Fruit fly (Drosophila melanogaster) whole organism: Measurements from ENCODE around the gene Pax.

Source experiments
- CG8478 ChIP-seq: fragments of >200 bp; optimal IDR thresholded peaks from 2 replicates; lab custom pipeline; 2018; ENCODE audit warnings: inconsistent platforms
- Dll ChIP-seq: fragments of >200 bp; optimal IDR thresholded peaks from 2 replicates; lab custom pipeline; 2017
- EcR ChIP-seq, 2 experiments: fragments of >200 bp; optimal IDR thresholded peaks; 2 replicates each; lab custom pipeline; 2017; ENCODE audit warnings: missing biosample characterization in 2 of 2, missing genetic modification characterization in 2 of 2, missing genetic modification reagents in 2 of 2
- pan ChIP-seq: fragments of >200 bp; optimal IDR thresholded peaks from 2 replicates; lab custom pipeline; 2017
- psq ChIP-seq: fragments of >200 bp; optimal IDR thresholded peaks from 2 replicates; lab custom pipeline; 2017
- usp ChIP-seq: fragments of >200 bp; optimal IDR thresholded peaks from 2 replicates; lab custom pipeline; 2017; ENCODE audit warnings: missing biosample characterization, missing genetic modification characterization, mixed read lengths

The Pax gene

dm6 chr2L:19362734-19363363 lies 63.5 kb downstream of the Pax start, which contains the start of gene dnt:
dnt (minus strand) TSS chr2L:19363227.
- no peak for TF ChIP-seq CG8478 (lab: Kevin White, UChicago)
- peak; percentile 15 for TF ChIP-seq Dll (lab: Kevin White, UChicago)
- no peak for TF ChIP-seq usp
- no peak for TF ChIP-seq EcR (GFP tag; optimal IDR thresholded peaks at IDR 0.05; lab: Kevin White, UChicago)
- TF ChIP-seq pan (lab: Kevin White, UChicago), result no peak

dm6 chr2L:19361632-19362142 lies 64.7 kb downstream of the Pax start:
- TF ChIP-seq pan (lab: Kevin White, UChicago), result no peak
- TF ChIP-seq psq (lab: Kevin White, UChicago), result no peak
- no peak for TF ChIP-seq Dll (lab: Kevin White, UChicago)
- TF ChIP-seq usp, result no peak
- no peak for TF ChIP-seq EcR (GFP tag; optimal IDR thresholded peaks at IDR 0.05; lab: Kevin White, UChicago)
- TF ChIP-seq CG8478 (lab: Kevin White, UChicago), result no peak

- TF ChIP-seq EcR (GFP tag; optimal IDR thresholded peaks at IDR 0.05; lab: Kevin White, UChicago), result no peak
- TF ChIP-seq Dll (lab: Kevin White, UChicago), result no peak
- TF ChIP-seq pan (lab: Kevin White, UChicago), result no peak
- no peak for TF ChIP-seq psq (lab: Kevin White, UChicago)
- TF ChIP-seq usp, result no peak
- no peak for TF ChIP-seq CG8478 (lab: Kevin White, UChicago)
Measured at dm6 chr2L:19359802-19360429, 66.5 kb downstream of the Pax start.

dm6 chr2L:19358017-19358471 lies 68.4 kb downstream of the Pax start:
- TF ChIP-seq Dll (lab: Kevin White, UChicago), result no peak
- no peak for TF ChIP-seq psq (lab: Kevin White, UChicago)
